Worm (Caenorhabditis elegans): ENCODE results near the gene pqn-8.

- TF ChIP-seq pqm-1 (tag; optimal IDR thresholded peaks at IDR 0.05) (no peak), ceh-19 (GFP tag; optimal IDR thresholded peaks at IDR 0.05) (no peak), ama-1 (optimal IDR thresholded peaks at IDR 0.05) (no peak), nhr-11 (tag; optimal IDR thresholded peaks at IDR 0.05) (no peak), ttx-3 (tag; optimal IDR thresholded peaks at IDR 0.05) (no peak), ets-4 (tag; optimal IDR thresholded peaks at IDR 0.05) (no peak), pag-3 (tag; optimal IDR thresholded peaks at IDR 0.05; ENCODE audit: borderline replicate concordance) (no peak), pha-4 (tag; optimal IDR thresholded peaks at IDR 0.05) (no peak), dve-1 (tag; optimal IDR thresholded peaks at IDR 0.05) (no peak)
These were observed 2.6 kb upstream of the pqn-8 start, which contains the start of gene C05B5.2 for ce11 chrIII:10000428-10000827.

All from whole organism, late embryonic.